Fruit fly (Drosophila melanogaster): Measurements from ENCODE around the gene cdi.

DNA sequence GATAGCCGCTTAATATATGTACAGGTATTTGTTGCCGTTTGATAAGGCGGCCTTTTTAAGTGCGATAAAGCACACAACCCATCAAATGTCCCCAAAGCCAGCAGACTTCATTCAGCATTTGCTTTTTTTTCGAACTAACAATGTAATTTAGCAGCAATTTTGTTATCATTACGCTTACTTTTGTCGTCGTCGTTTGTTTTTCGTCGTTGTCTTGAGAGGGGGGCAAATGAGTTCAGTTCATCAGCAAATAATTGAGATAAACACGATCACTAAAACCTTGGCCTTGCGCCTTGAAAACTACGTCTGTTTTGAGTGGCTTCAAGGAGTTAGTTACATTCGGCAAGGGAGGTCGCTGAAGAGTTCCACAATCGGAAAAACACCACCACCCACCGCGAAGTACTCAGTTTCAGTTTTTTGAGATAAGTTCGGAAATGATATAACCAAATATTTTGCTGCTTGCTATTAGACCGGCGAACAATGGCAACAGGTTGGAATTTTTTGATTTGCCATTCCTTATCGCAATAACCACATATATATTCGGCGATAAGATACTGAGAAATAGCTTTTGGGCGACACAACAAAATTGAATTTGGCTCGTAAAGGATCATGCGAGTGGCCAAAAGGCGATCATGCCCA is 5.0 kb downstream of the cdi start:
- TF ChIP-seq Dif (GFP tag; optimal IDR thresholded peaks at IDR 0.05; ENCODE audit: partially characterized antibody) (no peak), psq (GFP tag; optimal IDR thresholded peaks at IDR 0.05) (no peak)
